Worm (Caenorhabditis elegans) whole organism, L2 larva: ENCODE measurements around the gene F13A2.10.

Source experiments
- C34F6.9 ChIP-seq: fragments of 150-350 bp; optimal IDR thresholded peaks from 2 replicates; lab custom pipeline; 2014; ENCODE audit warnings: missing biosample characterization, missing genetic modification characterization
- F13H6.1 ChIP-seq: sonication (generic microtip); optimal IDR thresholded peaks from 2 replicates; lab custom pipeline; 2016; ENCODE audit warnings: missing genetic modification characterization, missing compliant biosample characterization
- R02D3.7 ChIP-seq: fragments of 150-350 bp; optimal IDR thresholded peaks from 2 replicates; lab custom pipeline; 2014; ENCODE audit warnings: missing biosample characterization, missing genetic modification characterization
- Y55F3AM.14 ChIP-seq: fragments of 200-800 bp; sonication (Bioruptor generic); optimal IDR thresholded peaks from 2 replicates; lab custom pipeline; 2018; ENCODE audit warnings: mild to moderate bottlenecking, missing genetic modification characterization, missing compliant biosample characterization
- ZK546.5 ChIP-seq: sonication (generic microtip); optimal IDR thresholded peaks from 2 replicates; lab custom pipeline; 2017; ENCODE audit warnings: missing biosample characterization, missing genetic modification characterization
- alr-1 ChIP-seq: fragments of 150-350 bp; optimal IDR thresholded peaks from 2 replicates; lab custom pipeline; 2014; ENCODE audit warnings: missing biosample characterization, missing genetic modification characterization
- aly-2 ChIP-seq: fragments of 150-350 bp; optimal IDR thresholded peaks from 2 replicates; lab custom pipeline; 2014; ENCODE audit warnings: missing biosample characterization, missing genetic modification characterization
- ama-1 ChIP-seq: fragments of 150-350 bp; optimal IDR thresholded peaks from 2 replicates; lab custom pipeline; 2018; ENCODE audit warnings: inconsistent platforms
- blmp-1 ChIP-seq: sonication (generic microtip); optimal IDR thresholded peaks from 2 replicates; lab custom pipeline; 2017; ENCODE audit warnings: missing genetic modification characterization, mild to moderate bottlenecking, missing compliant biosample characterization, antibody characterized with exemption, moderate library complexity; ENCODE audit not compliant: insufficient read depth
- ceh-16 ChIP-seq: fragments of 150-350 bp; optimal IDR thresholded peaks from 2 replicates; lab custom pipeline; 2014; ENCODE audit warnings: missing biosample characterization, missing genetic modification characterization
- ceh-82 ChIP-seq: fragments of 150-350 bp; optimal IDR thresholded peaks from 2 replicates; lab custom pipeline; 2014; ENCODE audit warnings: missing biosample characterization, missing genetic modification characterization
- crh-2 ChIP-seq: sonication (generic microtip); optimal IDR thresholded peaks from 2 replicates; lab custom pipeline; 2017; ENCODE audit warnings: missing biosample characterization, missing genetic modification characterization
- dmd-4 ChIP-seq: sonication (generic microtip); optimal IDR thresholded peaks from 2 replicates; lab custom pipeline; 2017; ENCODE audit warnings: missing biosample characterization, missing genetic modification characterization
- egl-27 ChIP-seq: sonication (generic microtip); optimal IDR thresholded peaks from 3 replicates; lab custom pipeline; 2017; ENCODE audit warnings: missing biosample characterization, missing genetic modification reagents, missing genetic modification characterization
- elt-1 ChIP-seq: fragments of 150-350 bp; optimal IDR thresholded peaks from 2 replicates; lab custom pipeline; 2014; ENCODE audit warnings: missing biosample characterization, missing genetic modification characterization
- fos-1 ChIP-seq: fragments of 150-350 bp; optimal IDR thresholded peaks from 2 replicates; lab custom pipeline; 2014; ENCODE audit warnings: missing biosample characterization, missing genetic modification characterization
- gmeb-1 ChIP-seq: fragments of 150-350 bp; optimal IDR thresholded peaks from 2 replicates; lab custom pipeline; 2014; ENCODE audit warnings: missing biosample characterization, missing genetic modification characterization
- lin-11 ChIP-seq: fragments of 150-350 bp; sonication (generic microtip); optimal IDR thresholded peaks from 2 replicates; lab custom pipeline; 2014; ENCODE audit warnings: missing biosample characterization, missing genetic modification characterization, inconsistent platforms, mixed read lengths
- lin-13 ChIP-seq: fragments of 150-350 bp; optimal IDR thresholded peaks from 2 replicates; lab custom pipeline; 2014; ENCODE audit warnings: missing biosample characterization, missing genetic modification reagents, missing genetic modification characterization
- lin-39 ChIP-seq: fragments of 150-350 bp; optimal IDR thresholded peaks from 2 replicates; lab custom pipeline; 2014; ENCODE audit warnings: missing biosample characterization, missing genetic modification reagents, missing genetic modification characterization
- lsy-2 ChIP-seq, 2 experiments: fragments of 150-350 bp in 1 of 2; sonication (generic microtip) in 1 of 2; optimal IDR thresholded peaks; 2 replicates each; lab custom pipeline; 2014 to 2017; ENCODE audit warnings: missing biosample characterization in 2 of 2, missing genetic modification characterization in 2 of 2
- mab-5 ChIP-seq: fragments of 150-350 bp; optimal IDR thresholded peaks from 2 replicates; lab custom pipeline; 2014; ENCODE audit warnings: missing biosample characterization, missing genetic modification characterization
- mdl-1 ChIP-seq, 2 experiments: fragments of 150-350 bp in 1 of 2; sonication (generic microtip) in 1 of 2; optimal IDR thresholded peaks; 2 replicates each; lab custom pipeline; 2017; ENCODE audit warnings: missing biosample characterization in 2 of 2, missing genetic modification characterization in 2 of 2
- nhr-11 ChIP-seq: fragments of 150-350 bp; optimal IDR thresholded peaks from 2 replicates; lab custom pipeline; 2014; ENCODE audit warnings: missing biosample characterization, missing genetic modification characterization
- nhr-12 ChIP-seq: fragments of 150-350 bp; optimal IDR thresholded peaks from 2 replicates; lab custom pipeline; 2014; ENCODE audit warnings: missing biosample characterization, missing genetic modification characterization
- nhr-21 ChIP-seq: fragments of 150-350 bp; optimal IDR thresholded peaks from 2 replicates; lab custom pipeline; 2014; ENCODE audit warnings: missing biosample characterization, missing genetic modification characterization
- nhr-23 ChIP-seq: fragments of 150-350 bp; optimal IDR thresholded peaks from 2 replicates; lab custom pipeline; 2014; ENCODE audit warnings: missing biosample characterization, missing genetic modification reagents, missing genetic modification characterization
- nhr-237 ChIP-seq: fragments of 150-350 bp; optimal IDR thresholded peaks from 2 replicates; lab custom pipeline; 2014; ENCODE audit warnings: missing biosample characterization, missing genetic modification characterization
- nhr-25 ChIP-seq: fragments of 150-350 bp; sonication (generic microtip); optimal IDR thresholded peaks from 3 replicates; lab custom pipeline; 2014; ENCODE audit warnings: missing biosample characterization, missing genetic modification characterization
- nhr-6 ChIP-seq: fragments of 150-350 bp; optimal IDR thresholded peaks from 2 replicates; lab custom pipeline; 2014; ENCODE audit warnings: missing biosample characterization, missing genetic modification characterization
- sem-4 ChIP-seq: fragments of 150-350 bp; optimal IDR thresholded peaks from 2 replicates; lab custom pipeline; 2014; ENCODE audit warnings: missing biosample characterization, missing genetic modification reagents, missing genetic modification characterization
- sma-3 ChIP-seq: sonication (generic microtip); optimal IDR thresholded peaks from 2 replicates; lab custom pipeline; 2016; ENCODE audit warnings: missing genetic modification reagents, missing genetic modification characterization, missing compliant biosample characterization
- unc-39 ChIP-seq: fragments of 150-350 bp; optimal IDR thresholded peaks from 2 replicates; lab custom pipeline; 2014; ENCODE audit warnings: missing biosample characterization, missing genetic modification characterization
- unc-55 ChIP-seq: fragments of 150-350 bp; sonication (generic microtip); optimal IDR thresholded peaks from 3 replicates; lab custom pipeline; 2014; ENCODE audit warnings: missing biosample characterization, missing genetic modification reagents, missing genetic modification characterization
- zag-1 ChIP-seq: fragments of 150-350 bp; optimal IDR thresholded peaks from 2 replicates; lab custom pipeline; 2014; ENCODE audit warnings: missing biosample characterization, missing genetic modification characterization
- ztf-1 ChIP-seq: fragments of 200-800 bp; sonication (Bioruptor generic); conservative IDR thresholded peaks from 2 replicates; pipeline ENCODE4 v1.3.6; 2022; ENCODE audit warnings: missing genetic modification characterization, missing compliant biosample characterization
- ztf-11 ChIP-seq: sonication (generic microtip); optimal IDR thresholded peaks from 2 replicates; lab custom pipeline; 2017; ENCODE audit warnings: missing biosample characterization, missing genetic modification characterization
- ztf-4 ChIP-seq: fragments of 150-350 bp; optimal IDR thresholded peaks from 2 replicates; lab custom pipeline; 2014; ENCODE audit warnings: missing biosample characterization, missing genetic modification characterization

Gene F13A2.10

ce11 chrV:4423860-4424401, 37.9 kb upstream of the F13A2.10 start, which contains the start of the genes Y47D7A.9 and Y47D7A.19:
Gene Y47D7A.9, minus strand, starts transcription at chrV:4423960.
Gene Y47D7A.19, plus strand, starts transcription at chrV:4424351.
- TF ChIP-seq unc-39 (no peak), blmp-1 (tag; lab: Kevin White, UChicago) (no peak), lin-39 (tag; lab: Kevin White, UChicago) (no peak), alr-1 (tag; lab: Kevin White, UChicago) (no peak), nhr-21 (tag; lab: Kevin White, UChicago) (no peak), F13H6.1 (tag; lab: Kevin White, UChicago) (no peak), nhr-11 (tag; lab: Kevin White, UChicago) (no peak), zag-1 (tag; lab: Kevin White, UChicago) (no peak), C34F6.9 (tag; lab: Kevin White, UChicago) (no peak), nhr-6 (no peak), lin-13 (GFP tag; lab: Kevin White, UChicago) (no peak), ztf-1 (GFP tag; lab: Robert Waterston, UW) (no peak), aly-2 (tag; lab: Kevin White, UChicago) (no peak), crh-2 (tag; lab: Kevin White, UChicago) (no peak), sem-4 (tag; lab: Kevin White, UChicago) (no peak), elt-1 (no peak)
- TF ChIP-seq, all 48 proteins: peak for 0

ce11 chrV:4423087-4423486, 37.0 kb upstream of the F13A2.10 start:
- TF ChIP-seq gmeb-1 (tag; lab: Kevin White, UChicago) (no peak), nhr-23 (tag; lab: Kevin White, UChicago) (no peak), fos-1 (tag; lab: Kevin White, UChicago) (no peak)

- TF ChIP-seq mab-5 (tag; lab: Kevin White, UChicago) (no peak), sma-3 (GFP tag; lab: Kevin White, UChicago) (no peak), R02D3.7 (no peak), ZK546.5 (no peak), lin-13 (GFP tag; lab: Kevin White, UChicago) (no peak), alr-1 (tag; lab: Kevin White, UChicago) (no peak), unc-55 (GFP tag; lab: Kevin White, UChicago) (no peak), egl-27 (tag; lab: Kevin White, UChicago) (no peak), ceh-82 (no peak), nhr-237 (tag; lab: Kevin White, UChicago) (no peak), blmp-1 (tag; lab: Kevin White, UChicago) (no peak)
- TF ChIP-seq, all 48 proteins: peak for 0
Observed at ce11 chrV:4422127-4422526, 36.1 kb upstream of the F13A2.10 start, which contains the start of gene skr-7. Gene skr-7, plus strand, starts transcription at chrV:4422427.

- TF ChIP-seq nhr-12 (tag; lab: Kevin White, UChicago) (no peak), unc-55 (GFP tag; lab: Kevin White, UChicago) (no peak), blmp-1 (tag; lab: Kevin White, UChicago) (no peak), ztf-11 (no peak), C34F6.9 (tag; lab: Kevin White, UChicago) (no peak), mdl-1 (tag; optimal IDR thresholded peaks at IDR 0.05; lab: Kevin White, UChicago) (no peak), fos-1 (tag; lab: Kevin White, UChicago) (no peak), lin-13 (GFP tag; lab: Kevin White, UChicago) (no peak), lin-39 (tag; lab: Kevin White, UChicago) (no peak), lsy-2 (tag; optimal IDR thresholded peaks at IDR 0.05; lab: Kevin White, UChicago) (no peak)
Observed at ce11 chrV:4421475-4421874, 35.4 kb upstream of the F13A2.10 start, which contains the start of gene skr-14. Gene skr-14, minus strand, starts transcription at chrV:4421575.

- TF ChIP-seq mab-5 (tag; lab: Kevin White, UChicago): no peak
- no peak for TF ChIP-seq nhr-23 (tag; lab: Kevin White, UChicago)
- TF ChIP-seq ceh-16 (tag; lab: Kevin White, UChicago): no peak
- no peak for TF ChIP-seq nhr-25 (tag; lab: Kevin White, UChicago)
- no peak for TF ChIP-seq lin-11 (tag; lab: Kevin White, UChicago)
- TF ChIP-seq Y55F3AM.14 (GFP tag; lab: Kevin White, UChicago): no peak
- TF ChIP-seq blmp-1 (tag; lab: Kevin White, UChicago): no peak
- TF ChIP-seq R02D3.7: no peak
- no peak for TF ChIP-seq unc-39
- no peak for TF ChIP-seq nhr-12 (tag; lab: Kevin White, UChicago)
- no peak for TF ChIP-seq ztf-11
- no peak for TF ChIP-seq dmd-4 (tag; lab: Kevin White, UChicago)
- TF ChIP-seq crh-2 (tag; lab: Kevin White, UChicago): no peak
- no peak for TF ChIP-seq ztf-1 (GFP tag; lab: Robert Waterston, UW)
- no peak for TF ChIP-seq ama-1 (lab: Kevin White, UChicago)
- TF ChIP-seq ztf-4 (tag; lab: Kevin White, UChicago): no peak
- no peak for TF ChIP-seq ZK546.5
Observed at ce11 chrV:4419767-4420322, 33.8 kb upstream of the F13A2.10 start, which contains the start of the genes Y47D7A.7 and Y47D7A.2. Gene Y47D7A.7, minus strand, starts transcription at chrV:4419867. Gene Y47D7A.2, plus strand, starts transcription at chrV:4420272.
